Worm (Caenorhabditis elegans) whole organism, L1 larva: ENCODE data around the gene F38B6.4.

Experiments used
- F16B12.6 ChIP-seq: fragments of 150-350 bp; optimal IDR thresholded peaks from 2 replicates; lab custom pipeline; 2014; ENCODE audit warnings: missing biosample characterization, missing genetic modification characterization
- ama-1 ChIP-seq: fragments of 150-350 bp; optimal IDR thresholded peaks from 2 replicates; lab custom pipeline; 2014
- blmp-1 ChIP-seq: fragments of 150-350 bp; optimal IDR thresholded peaks from 2 replicates; lab custom pipeline; 2014; ENCODE audit warnings: missing biosample characterization, missing genetic modification characterization
- dpl-1 ChIP-seq, 3 experiments: fragments of 150-350 bp in 2 of 3; sonication (generic microtip) in 1 of 3; optimal IDR thresholded peaks; 2 replicates each; lab custom pipeline; 2014 to 2017; ENCODE audit warnings: missing biosample characterization in 3 of 3, missing genetic modification characterization in 3 of 3, missing genetic modification reagents in 3 of 3
- egl-27 ChIP-seq, 2 experiments: fragments of 150-350 bp in 1 of 2; sonication (generic microtip); optimal IDR thresholded peaks; 3 replicates each; lab custom pipeline; 2017 to 2018; ENCODE audit warnings: missing biosample characterization in 2 of 2, missing genetic modification characterization in 2 of 2, missing genetic modification reagents in 2 of 2
- lin-39 ChIP-seq: fragments of 150-350 bp; optimal IDR thresholded peaks from 2 replicates; lab custom pipeline; 2014; ENCODE audit warnings: missing biosample characterization, missing genetic modification reagents, missing genetic modification characterization
- lsy-2 ChIP-seq, 2 experiments: fragments of 150-350 bp; optimal IDR thresholded peaks; 2 replicates each; lab custom pipeline; 2014; ENCODE audit warnings: missing biosample characterization in 2 of 2, missing genetic modification characterization in 2 of 2
- mef-2 ChIP-seq: fragments of 150-350 bp; optimal IDR thresholded peaks from 2 replicates; lab custom pipeline; 2014; ENCODE audit warnings: missing biosample characterization, missing genetic modification characterization
- nhr-11 ChIP-seq: fragments of 150-350 bp; optimal IDR thresholded peaks from 2 replicates; lab custom pipeline; 2014; ENCODE audit warnings: missing biosample characterization, missing genetic modification characterization
- nhr-71 ChIP-seq: sonication (generic microtip); optimal IDR thresholded peaks from 2 replicates; lab custom pipeline; 2016; ENCODE audit warnings: mild to moderate bottlenecking, missing genetic modification characterization, moderate library complexity, missing compliant biosample characterization
- snpc-4 ChIP-seq: fragments of 150-350 bp; optimal IDR thresholded peaks from 2 replicates; lab custom pipeline; 2014; ENCODE audit warnings: missing biosample characterization, missing genetic modification characterization
- unc-130 ChIP-seq: fragments of 150-350 bp; optimal IDR thresholded peaks from 2 replicates; lab custom pipeline; 2017; ENCODE audit warnings: missing biosample characterization, missing genetic modification characterization, inconsistent platforms
- zag-1 ChIP-seq: fragments of 150-350 bp; optimal IDR thresholded peaks from 2 replicates; lab custom pipeline; 2014; ENCODE audit warnings: missing biosample characterization, missing genetic modification characterization
- ztf-11 ChIP-seq, 2 experiments: sonication (generic microtip); optimal IDR thresholded peaks; 2 replicates each; lab custom pipeline; 2016 to 2017; ENCODE audit warnings: missing genetic modification characterization in 2 of 2, missing biosample characterization in 1 of 2, missing compliant biosample characterization in 1 of 2

- TF ChIP-seq snpc-4 (tag; lab: Kevin White, UChicago) (no peak), egl-27 (tag; optimal IDR thresholded peaks at IDR 0.05; lab: Kevin White, UChicago) (no peak), lin-39 (tag; lab: Kevin White, UChicago) (no peak), dpl-1 (GFP tag; optimal IDR thresholded peaks at IDR 0.05; lab: Kevin White, UChicago) (no peak), nhr-11 (tag; lab: Kevin White, UChicago) (no peak), F16B12.6 (tag; lab: Kevin White, UChicago) (no peak), zag-1 (tag; lab: Kevin White, UChicago) (no peak), ama-1 (lab: Kevin White, UChicago) (no peak), nhr-71 (tag; lab: Kevin White, UChicago) (no peak), unc-130 (tag; lab: Kevin White, UChicago) (no peak), lsy-2 (tag; optimal IDR thresholded peaks at IDR 0.05; lab: Kevin White, UChicago) (no peak), mef-2 (tag; lab: Kevin White, UChicago) (no peak), blmp-1 (tag; lab: Kevin White, UChicago) (no peak), ztf-11 (tag; optimal IDR thresholded peaks at IDR 0.05; lab: Kevin White, UChicago) (no peak)
These were observed 18.4 kb upstream of the F38B6.4 start for ce11 chrX:6656251-6656650.
